Worm (Caenorhabditis elegans) whole organism, early embryonic: ENCODE results near the gene Y32F6B.9.

ENCODE experiments used
- B0310.2 ChIP-seq: sonication (generic microtip); optimal IDR thresholded peaks from 2 replicates; lab custom pipeline; 2016; ENCODE audit warnings: mild to moderate bottlenecking, missing genetic modification characterization, missing compliant biosample characterization
- F13C5.2 ChIP-seq: sonication (generic microtip); optimal IDR thresholded peaks from 2 replicates; lab custom pipeline; 2017; ENCODE audit warnings: mild to moderate bottlenecking, missing genetic modification characterization, inconsistent platforms, missing compliant biosample characterization
- aly-1 ChIP-seq: sonication (generic microtip); optimal IDR thresholded peaks from 2 replicates; lab custom pipeline; 2016; ENCODE audit warnings: missing genetic modification characterization, missing compliant biosample characterization
- ama-1 ChIP-seq: fragments of 150-350 bp; optimal IDR thresholded peaks from 2 replicates; lab custom pipeline; 2014
- ceh-13 ChIP-seq: fragments of 200-800 bp; sonication (Bioruptor generic); optimal IDR thresholded peaks from 2 replicates; lab custom pipeline; 2018; ENCODE audit warnings: mild to moderate bottlenecking, missing genetic modification characterization, missing compliant biosample characterization
- ceh-36 ChIP-seq: sonication (generic microtip); optimal IDR thresholded peaks from 2 replicates; lab custom pipeline; 2016; ENCODE audit warnings: missing genetic modification characterization, inconsistent platforms, missing compliant biosample characterization
- ets-7 ChIP-seq: sonication (generic microtip); optimal IDR thresholded peaks from 2 replicates; lab custom pipeline; 2016; ENCODE audit warnings: missing genotype, missing genetic modification characterization, missing compliant biosample characterization
- flt-1 ChIP-seq: fragments of 200-800 bp; sonication (Bioruptor generic); IDR thresholded peaks from 2 replicates; pipeline ENCODE4 v1.3.6; 2022; ENCODE audit warnings: missing genetic modification characterization, missing compliant biosample characterization
- hmbx-1 ChIP-seq: sonication (generic microtip); optimal IDR thresholded peaks from 2 replicates; lab custom pipeline; 2016; ENCODE audit warnings: mild to moderate bottlenecking, missing genetic modification characterization, missing compliant biosample characterization
- hmg-4 ChIP-seq: fragments of 200-800 bp; sonication (Bioruptor generic); optimal IDR thresholded peaks from 2 replicates; lab custom pipeline; 2018; ENCODE audit warnings: mild to moderate bottlenecking, missing genetic modification characterization, missing compliant biosample characterization
- hnd-1 ChIP-seq: sonication (generic microtip); optimal IDR thresholded peaks from 2 replicates; lab custom pipeline; 2016; ENCODE audit warnings: missing genetic modification characterization, missing compliant biosample characterization
- pes-1 ChIP-seq: fragments of 200-800 bp; sonication (Bioruptor generic); IDR thresholded peaks from 2 replicates; pipeline ENCODE4 v1.3.6; 2022; ENCODE audit warnings: missing genetic modification reagents, missing genetic modification characterization, missing compliant biosample characterization
- scrt-1 ChIP-seq: fragments of 200-800 bp; sonication (Bioruptor generic); IDR thresholded peaks from 2 replicates; pipeline ENCODE4 v1.3.6; 2022; ENCODE audit warnings: missing genetic modification characterization, missing compliant biosample characterization
- sea-1 ChIP-seq: fragments of 200-800 bp; sonication (Bioruptor generic); conservative IDR thresholded peaks from 2 replicates; pipeline ENCODE4 v1.3.6; 2022; ENCODE audit warnings: missing genetic modification characterization, missing compliant biosample characterization
- tbx-11 ChIP-seq: fragments of 200-800 bp; sonication (Bioruptor generic); IDR thresholded peaks from 2 replicates; pipeline ENCODE4 v1.3.6; 2022; ENCODE audit warnings: missing genetic modification characterization, missing compliant biosample characterization
- tbx-37 ChIP-seq: fragments of 200-800 bp; sonication (Bioruptor generic); conservative IDR thresholded peaks from 2 replicates; pipeline ENCODE4 v1.3.6; 2022; ENCODE audit warnings: missing genetic modification reagents, missing genetic modification characterization, missing compliant biosample characterization
- tra-4 ChIP-seq: sonication (generic microtip); optimal IDR thresholded peaks from 2 replicates; lab custom pipeline; 2017; ENCODE audit warnings: missing genetic modification characterization, missing compliant biosample characterization

The Y32F6B.9 gene

DNA sequence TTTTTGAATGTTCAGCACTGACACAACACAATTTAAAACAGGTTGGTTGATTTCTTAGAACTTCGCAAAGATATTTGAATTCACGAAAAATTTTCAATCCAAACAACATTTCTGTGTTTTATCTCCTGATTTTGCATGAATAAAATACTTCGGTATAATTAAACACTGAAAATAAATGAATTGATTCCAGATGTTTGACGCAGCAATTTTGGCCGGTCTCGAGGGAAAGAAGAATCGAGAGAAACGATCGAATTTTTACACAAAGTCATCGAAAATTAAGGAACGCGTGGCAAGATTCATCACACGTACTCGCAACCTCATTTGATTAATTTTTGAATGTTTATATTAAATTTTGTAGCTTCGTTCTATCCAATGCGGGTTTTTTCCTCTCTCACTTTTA, 14.3 kb upstream of the Y32F6B.9 start:
- TF ChIP-seq tbx-11 (GFP tag; lab: Robert Waterston, UW): no peak
- no peak for TF ChIP-seq ceh-13 (GFP tag; lab: Kevin White, UChicago)
- no peak for TF ChIP-seq hnd-1
- no peak for TF ChIP-seq pes-1 (GFP tag; lab: Robert Waterston, UW)
- no peak for TF ChIP-seq tbx-37
- no peak for TF ChIP-seq ets-7 (tag; lab: Kevin White, UChicago)

DNA sequence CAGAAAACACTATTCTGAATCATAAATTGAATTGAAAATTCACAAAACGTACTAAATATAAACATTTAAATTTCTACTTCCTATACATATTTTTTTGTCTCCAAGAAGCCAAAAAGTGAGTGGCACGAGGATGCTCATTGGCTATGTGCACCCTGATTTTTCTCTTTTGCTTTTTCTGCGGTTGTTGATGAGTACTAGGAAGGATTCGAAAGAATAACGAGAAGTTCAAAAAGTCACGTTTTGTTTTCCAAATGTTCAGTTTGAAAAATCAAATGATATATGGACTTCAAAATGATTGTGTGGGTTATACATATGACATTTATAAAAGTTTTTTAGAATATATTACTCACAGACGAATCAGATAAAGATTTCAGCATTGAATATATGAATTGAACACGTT, 13.8 kb upstream of the Y32F6B.9 start:
- no peak for TF ChIP-seq tbx-37
- no peak for TF ChIP-seq tbx-11 (GFP tag; lab: Robert Waterston, UW)
- no peak for TF ChIP-seq ets-7 (tag; lab: Kevin White, UChicago)
- no peak for TF ChIP-seq sea-1 (GFP tag; lab: Robert Waterston, UW)
- TF ChIP-seq tra-4: no peak
- TF ChIP-seq hnd-1: no peak
- TF ChIP-seq pes-1 (GFP tag; lab: Robert Waterston, UW): no peak
- no peak for TF ChIP-seq ceh-13 (GFP tag; lab: Kevin White, UChicago)
- TF ChIP-seq hmg-4 (GFP tag; lab: Kevin White, UChicago): no peak
- TF ChIP-seq scrt-1: no peak
- TF ChIP-seq F13C5.2: no peak

DNA sequence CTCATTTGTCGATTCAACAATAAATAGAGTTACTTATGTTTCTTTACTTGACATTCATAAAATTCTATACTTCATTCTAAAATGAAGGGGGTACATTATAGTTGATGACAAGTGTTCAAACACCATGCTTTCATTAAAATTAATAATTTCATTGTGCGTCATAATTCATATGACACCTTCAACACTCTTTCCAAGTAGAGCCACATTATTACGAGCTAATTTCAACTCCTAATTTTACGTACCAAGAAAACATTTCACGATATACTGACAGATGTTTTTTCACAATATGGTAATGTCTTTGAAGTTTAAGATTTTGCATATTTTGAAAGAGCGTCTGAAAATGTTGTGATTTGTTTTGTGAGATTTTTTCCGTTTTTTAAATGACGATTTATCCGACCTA, 13.0 kb upstream of the Y32F6B.9 start:
- no peak for TF ChIP-seq pes-1 (GFP tag; lab: Robert Waterston, UW)
- TF ChIP-seq tbx-37: no peak
- TF ChIP-seq hnd-1: no peak
- TF ChIP-seq hmbx-1 (tag; lab: Kevin White, UChicago): no peak
- no peak for TF ChIP-seq scrt-1
- no peak for TF ChIP-seq ceh-13 (GFP tag; lab: Kevin White, UChicago)
- TF ChIP-seq F13C5.2: no peak
- TF ChIP-seq ceh-36 (tag; lab: Kevin White, UChicago): no peak

DNA sequence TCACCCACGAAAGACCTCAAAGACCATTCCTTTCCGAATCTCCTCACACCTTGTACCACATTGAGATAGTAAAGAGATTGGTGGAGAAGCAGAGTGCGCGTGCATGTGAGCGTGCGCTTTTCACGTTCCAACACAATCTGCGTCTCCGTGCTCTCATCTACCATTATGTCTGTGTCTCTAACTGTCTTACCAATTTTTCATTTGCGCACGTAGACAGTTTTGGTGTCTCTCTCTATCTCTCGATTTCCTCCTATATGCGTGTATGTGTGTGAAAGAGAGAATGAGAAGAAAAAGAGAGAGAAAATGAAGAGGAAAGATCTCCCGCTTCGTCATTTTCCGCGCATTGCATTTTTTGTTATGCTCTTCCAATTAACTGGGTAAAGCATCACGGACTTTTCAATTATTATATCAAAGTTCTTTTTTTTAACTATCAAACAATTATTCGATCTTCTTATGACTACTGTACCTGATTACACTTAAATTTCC, 11.8 kb upstream of the Y32F6B.9 start:
- TF ChIP-seq sea-1 (GFP tag; lab: Robert Waterston, UW) (no peak), ets-7 (tag; lab: Kevin White, UChicago) (no peak), tbx-37 (no peak), ama-1 (no peak), pes-1 (GFP tag; lab: Robert Waterston, UW) (no peak), flt-1 (no peak), hmg-4 (GFP tag; lab: Kevin White, UChicago) (peak; percentile 55), F13C5.2 (peak; percentile 14)

DNA sequence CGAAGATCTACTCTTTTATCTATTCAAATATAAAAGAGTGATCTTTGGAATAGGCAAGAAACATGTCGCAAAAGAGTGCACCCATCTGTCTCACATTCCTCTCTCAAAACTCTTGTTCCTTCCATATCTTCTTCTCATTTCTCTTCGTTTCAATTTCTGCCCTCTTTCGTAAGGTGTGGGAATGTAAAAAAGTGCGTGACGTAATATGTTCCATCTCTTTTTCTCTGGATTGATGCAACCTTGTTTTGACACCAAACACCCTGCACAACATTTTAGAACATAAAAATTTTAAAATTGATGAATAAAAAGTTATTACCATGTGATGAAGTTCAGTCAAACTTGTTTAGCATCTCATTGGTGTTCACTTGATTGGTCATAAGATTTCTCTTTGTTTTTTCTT, 11.4 kb upstream of the Y32F6B.9 start:
- TF ChIP-seq scrt-1 (no peak), F13C5.2 (no peak), hnd-1 (no peak), hmbx-1 (tag; lab: Kevin White, UChicago) (no peak), tbx-37 (no peak), ama-1 (no peak), hmg-4 (GFP tag; lab: Kevin White, UChicago) (no peak), tra-4 (no peak), aly-1 (no peak), pes-1 (GFP tag; lab: Robert Waterston, UW) (no peak), ceh-36 (tag; lab: Kevin White, UChicago) (no peak), flt-1 (no peak), sea-1 (GFP tag; lab: Robert Waterston, UW) (no peak), ets-7 (tag; lab: Kevin White, UChicago) (no peak), ceh-13 (GFP tag; lab: Kevin White, UChicago) (no peak)

DNA sequence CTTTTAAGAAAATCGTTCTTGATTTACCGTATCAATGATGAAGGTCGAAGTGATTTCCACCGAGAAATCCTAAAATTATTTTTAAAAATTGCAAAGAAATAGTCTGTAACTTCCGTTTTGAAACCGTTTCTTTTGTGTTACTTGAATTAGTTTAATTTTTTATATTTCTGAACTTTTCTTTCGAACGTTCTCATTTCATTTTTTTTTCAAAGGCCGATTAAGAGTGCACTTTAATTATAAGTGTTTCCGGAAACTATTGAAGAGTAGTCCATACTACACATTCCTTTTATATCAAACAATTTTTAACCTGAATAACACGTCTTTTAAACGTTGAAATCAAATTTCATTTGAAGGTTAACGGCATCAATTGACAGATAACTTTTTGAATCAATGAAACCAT, 10.8 kb upstream of the Y32F6B.9 start:
- no peak for TF ChIP-seq sea-1 (GFP tag; lab: Robert Waterston, UW)
- TF ChIP-seq hmg-4 (GFP tag; lab: Kevin White, UChicago): no peak
- TF ChIP-seq ceh-36 (tag; lab: Kevin White, UChicago): no peak
- no peak for TF ChIP-seq tra-4
- TF ChIP-seq hnd-1: no peak
- no peak for TF ChIP-seq B0310.2 (tag; lab: Kevin White, UChicago)
- TF ChIP-seq flt-1: no peak
- TF ChIP-seq tbx-11 (GFP tag; lab: Robert Waterston, UW): no peak
- no peak for TF ChIP-seq hmbx-1 (tag; lab: Kevin White, UChicago)
- TF ChIP-seq ama-1: no peak
- no peak for TF ChIP-seq pes-1 (GFP tag; lab: Robert Waterston, UW)
- TF ChIP-seq F13C5.2: no peak
- TF ChIP-seq aly-1: no peak
- no peak for TF ChIP-seq scrt-1
- no peak for TF ChIP-seq tbx-37
- TF ChIP-seq ceh-13 (GFP tag; lab: Kevin White, UChicago): no peak

DNA sequence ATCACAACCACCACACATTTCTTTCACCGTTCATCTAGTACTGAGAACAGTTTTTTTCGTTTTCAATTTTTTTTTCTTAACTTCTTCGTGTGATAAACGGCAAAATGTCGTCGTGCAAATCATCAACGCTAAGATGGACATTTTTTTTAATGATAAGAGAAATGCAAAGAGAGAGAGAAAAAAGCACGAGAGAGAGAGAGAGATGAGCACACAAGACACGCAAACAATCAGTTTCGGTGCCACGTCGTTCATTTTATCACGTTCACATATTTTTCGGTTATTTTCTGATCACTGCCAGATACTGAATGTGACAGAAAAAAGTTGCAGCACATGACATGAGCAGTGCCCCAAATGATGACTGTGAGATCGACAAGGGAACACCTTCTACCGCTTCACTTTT, 10.3 kb upstream of the Y32F6B.9 start, which contains the start of gene egl-9:
egl-9 (plus strand) TSS at position 328 of the 400 bp plus-strand sequence.
- no peak for TF ChIP-seq sea-1 (GFP tag; lab: Robert Waterston, UW)
- no peak for TF ChIP-seq tbx-11 (GFP tag; lab: Robert Waterston, UW)
- TF ChIP-seq hmbx-1 (tag; lab: Kevin White, UChicago): no peak
- TF ChIP-seq ceh-36 (tag; lab: Kevin White, UChicago): no peak
- no peak for TF ChIP-seq B0310.2 (tag; lab: Kevin White, UChicago)
- TF ChIP-seq scrt-1: no peak
- no peak for TF ChIP-seq flt-1
- no peak for TF ChIP-seq hmg-4 (GFP tag; lab: Kevin White, UChicago)
- TF ChIP-seq pes-1 (GFP tag; lab: Robert Waterston, UW): no peak

DNA sequence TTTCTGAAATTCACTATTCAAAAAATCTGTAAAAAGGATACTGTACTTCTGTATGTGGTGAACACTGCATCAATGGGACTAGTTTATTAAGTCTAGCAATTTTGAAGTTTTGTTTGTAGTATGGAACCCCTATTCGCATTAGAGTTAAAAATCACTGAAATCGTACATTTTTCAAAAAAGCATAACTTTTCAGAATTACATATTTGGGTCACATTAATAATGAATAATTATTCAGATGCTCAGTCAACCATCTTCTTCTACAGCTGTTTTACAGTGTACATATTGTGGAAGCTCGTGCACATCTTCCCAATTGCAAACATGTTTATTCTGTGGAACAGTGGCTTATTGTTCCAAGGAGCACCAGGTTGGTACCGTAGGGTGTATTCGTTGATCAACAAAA, 9.8 kb upstream of the Y32F6B.9 start:
- no peak for TF ChIP-seq scrt-1
- TF ChIP-seq hmbx-1 (tag; lab: Kevin White, UChicago): no peak
- no peak for TF ChIP-seq B0310.2 (tag; lab: Kevin White, UChicago)
- TF ChIP-seq hmg-4 (GFP tag; lab: Kevin White, UChicago): no peak
- no peak for TF ChIP-seq F13C5.2
- no peak for TF ChIP-seq pes-1 (GFP tag; lab: Robert Waterston, UW)
- no peak for TF ChIP-seq ama-1
- TF ChIP-seq hnd-1: no peak
- no peak for TF ChIP-seq flt-1
